Fruit fly (Drosophila melanogaster) whole organism, embryonic: ENCODE measurements around the gene htk.
A peak's percentile ranks its signal among the peaks of the same experiment; 100 is the strongest.

ENCODE experiments used
- CG10654 ChIP-seq: fragments of 200-800 bp; sonication (Bioruptor generic); optimal IDR thresholded peaks from 2 replicates; lab custom pipeline; 2016; ENCODE audit warnings: missing biosample characterization, missing genetic modification characterization
- CG10979 ChIP-seq: fragments of 200-800 bp; sonication (Bioruptor generic); optimal IDR thresholded peaks from 2 replicates; lab custom pipeline; 2018; ENCODE audit warnings: missing biosample characterization, mild to moderate bottlenecking, missing genetic modification characterization, moderate library complexity
- CG11504 ChIP-seq: fragments of 200-800 bp; sonication (Bioruptor generic); optimal IDR thresholded peaks from 3 replicates; lab custom pipeline; 2019; ENCODE audit warnings: missing biosample characterization, mild to moderate bottlenecking, missing genetic modification characterization, moderate library complexity
- CG12659 ChIP-seq: fragments of 200-800 bp; sonication (Bioruptor generic); optimal IDR thresholded peaks from 3 replicates; lab custom pipeline; 2017; ENCODE audit warnings: mild to moderate bottlenecking, missing biosample characterization, missing genetic modification reagents, missing genetic modification characterization
- CG14710 ChIP-seq: fragments of 200-800 bp; sonication (Bioruptor generic); optimal IDR thresholded peaks from 3 replicates; lab custom pipeline; 2019; ENCODE audit warnings: missing biosample characterization, mild to moderate bottlenecking, missing genetic modification characterization, moderate library complexity
- CG15601 ChIP-seq: fragments of 200-800 bp; sonication (Bioruptor generic); optimal IDR thresholded peaks from 3 replicates; lab custom pipeline; 2019; ENCODE audit warnings: missing biosample characterization, mild to moderate bottlenecking, missing genetic modification characterization, moderate library complexity
- CG17361 ChIP-seq: fragments of 200-800 bp; sonication (Bioruptor generic); IDR thresholded peaks from 3 replicates; pipeline ENCODE4 v1.3.6; 2022; ENCODE audit warnings: missing biosample characterization, missing genetic modification characterization
- CG1832 ChIP-seq: fragments of 200-800 bp; sonication (Bioruptor generic); optimal IDR thresholded peaks from 2 replicates; lab custom pipeline; 2017; ENCODE audit warnings: missing biosample characterization, mild to moderate bottlenecking, missing genetic modification characterization, inconsistent platforms
- CG2120 ChIP-seq: fragments of 200-800 bp; sonication (Bioruptor generic); optimal IDR thresholded peaks from 3 replicates; lab custom pipeline; 2016; ENCODE audit warnings: missing biosample characterization, missing genetic modification characterization
- CG2199 ChIP-seq: fragments of 200-800 bp; sonication (Bioruptor generic); IDR thresholded peaks from 3 replicates; pipeline ENCODE4 v1.3.6; 2022; ENCODE audit warnings: missing biosample characterization, missing genetic modification characterization
- CG34224 ChIP-seq: fragments of 200-800 bp; sonication (Bioruptor generic); IDR thresholded peaks from 3 replicates; pipeline ENCODE4 v1.3.6; 2022; ENCODE audit warnings: missing biosample characterization, missing genetic modification characterization; ENCODE audit not compliant: partially characterized antibody
- CG43689 ChIP-seq: fragments of 200-800 bp; sonication (Bioruptor generic); IDR thresholded peaks from 2 replicates; pipeline ENCODE4 v1.3.6; 2022; ENCODE audit warnings: missing biosample characterization, missing genetic modification characterization
- CG4707 ChIP-seq: fragments of 200-800 bp; sonication (Bioruptor generic); optimal IDR thresholded peaks from 2 replicates; lab custom pipeline; 2018; ENCODE audit warnings: missing biosample characterization, mild to moderate bottlenecking, missing genetic modification characterization, moderate library complexity
- CG7745 ChIP-seq: fragments of 200-800 bp; sonication (Bioruptor generic); optimal IDR thresholded peaks from 2 replicates; lab custom pipeline; 2018; ENCODE audit warnings: missing biosample characterization, mild to moderate bottlenecking, missing genetic modification characterization, moderate library complexity
- CTCF ChIP-seq: fragments of 200-800 bp; sonication (Bioruptor generic); optimal IDR thresholded peaks from 2 replicates; lab custom pipeline; 2017; ENCODE audit warnings: missing biosample characterization, mild to moderate bottlenecking, missing genetic modification characterization, moderate library complexity
- Chrac-16 ChIP-seq: fragments of 200-800 bp; sonication (Bioruptor generic); optimal IDR thresholded peaks from 3 replicates; lab custom pipeline; 2016; ENCODE audit warnings: missing biosample characterization, missing genetic modification characterization
- Dfd ChIP-seq, 2 experiments: fragments of >200 bp; optimal IDR thresholded peaks; 2 replicates each; lab custom pipeline; 2017; ENCODE audit warnings: missing biosample characterization in 2 of 2, missing genetic modification characterization in 2 of 2
- Dll ChIP-seq: fragments of 200-800 bp; sonication (Bioruptor generic); IDR thresholded peaks from 4 replicates; pipeline ENCODE4 v1.3.6; 2022; ENCODE audit warnings: missing biosample characterization, missing genetic modification characterization; ENCODE audit not compliant: partially characterized antibody
- ERR ChIP-seq: fragments of 200-800 bp; sonication (Bioruptor generic); optimal IDR thresholded peaks from 2 replicates; lab custom pipeline; 2016; ENCODE audit warnings: missing biosample characterization, missing genetic modification characterization
- Gsc ChIP-seq: fragments of 200-800 bp; sonication (Bioruptor generic); IDR thresholded peaks from 2 replicates; pipeline ENCODE4 v1.3.6; 2022; ENCODE audit warnings: missing biosample characterization, missing genetic modification characterization
- HLH4C ChIP-seq: fragments of 200-800 bp; sonication (Bioruptor generic); IDR thresholded peaks from 3 replicates; pipeline ENCODE4 v1.3.6; 2022; ENCODE audit warnings: missing biosample characterization, missing genetic modification characterization; ENCODE audit not compliant: partially characterized antibody
- HLHmδ ChIP-seq: fragments of 200-800 bp; sonication (Bioruptor generic); optimal IDR thresholded peaks from 2 replicates; lab custom pipeline; 2018; ENCODE audit warnings: missing biosample characterization, mild to moderate bottlenecking, missing genetic modification characterization, moderate library complexity
- HmgZ ChIP-seq: fragments of 200-800 bp; sonication (Bioruptor generic); optimal IDR thresholded peaks from 2 replicates; lab custom pipeline; 2018; ENCODE audit warnings: missing biosample characterization, mild to moderate bottlenecking, missing genetic modification characterization
- Hr39 ChIP-seq: fragments of >200 bp; optimal IDR thresholded peaks from 2 replicates; lab custom pipeline; 2017
- Lhr ChIP-seq: fragments of 200-800 bp; sonication (Bioruptor generic); optimal IDR thresholded peaks from 3 replicates; lab custom pipeline; 2017; ENCODE audit warnings: mild to moderate bottlenecking, missing biosample characterization, missing genetic modification reagents, missing genetic modification characterization
- Mad ChIP-seq: fragments of 200-800 bp; sonication (Bioruptor generic); optimal IDR thresholded peaks from 2 replicates; lab custom pipeline; 2016; ENCODE audit warnings: missing biosample characterization, missing genetic modification characterization
- Med ChIP-seq: fragments of 200-800 bp; sonication (Bioruptor generic); peaks from one replicate; lab custom pipeline; 2016; ENCODE audit warnings: missing biosample characterization, missing genetic modification characterization, mild to moderate bottlenecking, inconsistent platforms, moderate library complexity
- Mes4 ChIP-seq: fragments of 200-800 bp; sonication (Bioruptor generic); optimal IDR thresholded peaks from 2 replicates; lab custom pipeline; 2016; ENCODE audit warnings: missing biosample characterization, missing genetic modification characterization
- NK7.1 ChIP-seq: fragments of 200-800 bp; sonication (Bioruptor generic); optimal IDR thresholded peaks from 3 replicates; lab custom pipeline; 2016; ENCODE audit warnings: missing biosample characterization, missing genetic modification characterization
- YL-1 ChIP-seq: fragments of 200-800 bp; sonication (Bioruptor generic); optimal IDR thresholded peaks from 3 replicates; lab custom pipeline; 2017; ENCODE audit warnings: missing biosample characterization, mild to moderate bottlenecking, missing genetic modification characterization
- ase ChIP-seq: fragments of 200-800 bp; sonication (Bioruptor generic); IDR thresholded peaks from 3 replicates; pipeline ENCODE4 v1.3.6; 2022; ENCODE audit warnings: missing biosample characterization, missing genetic modification characterization
- corto ChIP-seq: fragments of 200-800 bp; sonication (Bioruptor generic); optimal IDR thresholded peaks from 2 replicates; lab custom pipeline; 2016; ENCODE audit warnings: missing biosample characterization, mild to moderate bottlenecking, missing genetic modification characterization, moderate library complexity
- dimm ChIP-seq: fragments of 200-800 bp; sonication (Bioruptor generic); IDR thresholded peaks from 2 replicates; pipeline ENCODE4 v1.3.6; 2022; ENCODE audit warnings: missing biosample characterization, missing genetic modification characterization
- emc ChIP-seq: fragments of 200-800 bp; sonication (Bioruptor generic); optimal IDR thresholded peaks from 2 replicates; lab custom pipeline; 2016; ENCODE audit warnings: missing biosample characterization, missing genetic modification characterization
- fu2 ChIP-seq: fragments of 200-800 bp; sonication (Bioruptor generic); optimal IDR thresholded peaks from 2 replicates; lab custom pipeline; 2016; ENCODE audit warnings: missing biosample characterization, missing genetic modification characterization
- gem ChIP-seq: fragments of 200-800 bp; sonication (Bioruptor generic); optimal IDR thresholded peaks from 2 replicates; lab custom pipeline; 2019; ENCODE audit warnings: missing biosample characterization, mild to moderate bottlenecking, missing genetic modification characterization, moderate library complexity
- ham ChIP-seq: fragments of 200-800 bp; sonication (Bioruptor generic); IDR thresholded peaks from 2 replicates; pipeline ENCODE4 v1.3.6; 2022; ENCODE audit warnings: missing biosample characterization, missing genetic modification characterization
- mam ChIP-seq: fragments of 200-800 bp; sonication (Bioruptor generic); optimal IDR thresholded peaks from 3 replicates; lab custom pipeline; 2016; ENCODE audit warnings: missing biosample characterization, missing genetic modification characterization
- oc ChIP-seq: fragments of 200-800 bp; sonication (Bioruptor generic); optimal IDR thresholded peaks from 2 replicates; lab custom pipeline; 2018; ENCODE audit warnings: missing biosample characterization, mild to moderate bottlenecking, missing genetic modification characterization, moderate library complexity
- prd ChIP-seq, 3 experiments: fragments of >200 bp in 2 of 3; fragments of 200-800 bp in 1 of 3; sonication (Bioruptor generic) in 1 of 3; optimal IDR thresholded peaks in 2 of 3; IDR thresholded peaks in 1 of 3; 2 replicates in 2 of 3; 3 replicates in 1 of 3; pipeline versions ENCODE4 v1.3.6 to Lab custom; 2017 to 2022; ENCODE audit warnings: missing biosample characterization in 1 of 3, missing genetic modification characterization in 1 of 3
- scrt ChIP-seq: fragments of 200-800 bp; sonication (Bioruptor generic); optimal IDR thresholded peaks from 2 replicates; lab custom pipeline; 2018; ENCODE audit warnings: missing biosample characterization, mild to moderate bottlenecking, missing genetic modification characterization, moderate library complexity
- sd ChIP-seq: fragments of 200-800 bp; sonication (Bioruptor generic); optimal IDR thresholded peaks from 3 replicates; lab custom pipeline; 2018; ENCODE audit warnings: missing biosample characterization, mild to moderate bottlenecking, missing genetic modification characterization, moderate library complexity
- sens ChIP-seq: fragments of 200-800 bp; sonication (Bioruptor generic); peaks from one replicate; lab custom pipeline; 2016; ENCODE audit warnings: missing biosample characterization, missing genetic modification characterization
- tll ChIP-seq, 2 experiments: fragments of 200-800 bp in 1 of 2; fragments of >200 bp in 1 of 2; sonication (Bioruptor generic) in 1 of 2; optimal IDR thresholded peaks; 2 replicates each; lab custom pipeline; 2017 to 2019; ENCODE audit warnings: missing biosample characterization in 2 of 2, missing genetic modification characterization in 2 of 2, mild to moderate bottlenecking in 1 of 2, moderate library complexity in 1 of 2
- trem ChIP-seq: fragments of 200-800 bp; optimal IDR thresholded peaks from 3 replicates; lab custom pipeline; 2019; ENCODE audit warnings: missing biosample characterization, mild to moderate bottlenecking, missing genetic modification characterization, moderate library complexity
- trh ChIP-seq: fragments of 200-800 bp; sonication (Bioruptor generic); optimal IDR thresholded peaks from 2 replicates; lab custom pipeline; 2016; ENCODE audit warnings: missing biosample characterization, missing genetic modification characterization
- unpg ChIP-seq: fragments of 200-800 bp; sonication (Bioruptor generic); optimal IDR thresholded peaks from 3 replicates; lab custom pipeline; 2018; ENCODE audit warnings: missing biosample characterization, mild to moderate bottlenecking, missing genetic modification characterization, moderate library complexity
- zf30C ChIP-seq: fragments of 200-800 bp; sonication (Bioruptor generic); optimal IDR thresholded peaks from 3 replicates; lab custom pipeline; 2018; ENCODE audit warnings: missing biosample characterization, mild to moderate bottlenecking, missing genetic modification characterization

Gene htk

dm6 chrX:18837046-18837445 lies 6.4 kb upstream of the htk start (continued):
- TF ChIP-seq CG34224 (GFP tag; lab: Robert Waterston, UW) (no peak), Chrac-16 (GFP tag; lab: Kevin White, UChicago) (peak; percentile 28), NK7.1 (GFP tag; lab: Kevin White, UChicago) (no peak), CG43689 (0 out of 2 replicates have a peak, but pooled peaks have one; percentile 13), Gsc (GFP tag; lab: Robert Waterston, UW) (no peak), emc (GFP tag; lab: Kevin White, UChicago) (no peak), scrt (GFP tag; lab: Kevin White, UChicago) (no peak), Hr39 (no peak), YL-1 (GFP tag; lab: Kevin White, UChicago) (no peak), Dfd (GFP tag; optimal IDR thresholded peaks at IDR 0.05; lab: Kevin White, UChicago) (no peak), Mes4 (GFP tag; lab: Kevin White, UChicago) (peak; percentile 18)

DNA sequence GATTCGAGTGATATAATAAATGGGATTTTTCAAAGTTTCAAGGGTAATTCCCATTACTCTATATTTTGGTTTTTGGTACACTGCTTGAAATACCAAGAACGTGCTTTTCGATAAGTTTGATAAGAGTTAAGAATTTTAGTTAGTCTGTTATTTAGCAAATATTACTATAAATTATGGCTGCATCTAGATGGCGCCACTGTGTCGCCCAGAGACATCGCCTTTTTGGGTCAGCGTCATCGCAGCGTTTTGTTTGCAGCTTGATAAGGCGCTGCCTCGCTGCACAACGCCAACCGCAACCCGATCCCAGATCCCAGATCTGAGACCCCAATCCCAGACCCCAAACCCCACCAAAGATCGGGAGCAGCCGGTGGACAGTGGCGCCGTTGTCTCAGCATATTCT lies 5.0 kb upstream of the htk start:
- TF ChIP-seq CTCF = peak; percentile 87
- TF ChIP-seq CG2199 = 0 out of 3 replicates have a peak, but pooled peaks have one; percentile 35
- peak; percentile 57 for TF ChIP-seq Med (GFP tag; lab: Kevin White, UChicago)
- no peak for TF ChIP-seq trh (GFP tag; lab: Kevin White, UChicago)
- no peak for TF ChIP-seq HmgZ (tag; lab: Kevin White, UChicago)
- no peak for TF ChIP-seq ham (GFP tag; lab: Robert Waterston, UW)
- no peak for TF ChIP-seq fu2 (GFP tag; lab: Kevin White, UChicago)
- no peak for TF ChIP-seq prd (optimal IDR thresholded peaks at IDR 0.05; lab: Kevin White, UChicago)
- TF ChIP-seq prd (GFP tag; IDR thresholded peaks at IDR 0.05; lab: Robert Waterston, UW) = no peak

dm6 chrX:18838929-18839576 lies 4.4 kb upstream of the htk start:
- peak; percentile 17 for TF ChIP-seq CG4707 (GFP tag; lab: Kevin White, UChicago)
- no peak for TF ChIP-seq tll (GFP tag; optimal IDR thresholded peaks at IDR 0.05; lab: Kevin White, UChicago)
- TF ChIP-seq CG7745 = no peak
- no peak for TF ChIP-seq CG2120 (GFP tag; lab: Kevin White, UChicago)
- no peak for TF ChIP-seq CG10654
- no peak for TF ChIP-seq sd
- peak; percentile 9 for TF ChIP-seq gem (tag; lab: Kevin White, UChicago)
- TF ChIP-seq CG14710 (tag; lab: Kevin White, UChicago) = no peak
- no peak for TF ChIP-seq unpg (GFP tag; lab: Kevin White, UChicago)
- TF ChIP-seq HLHmδ (GFP tag; lab: Kevin White, UChicago) = no peak
- no peak for TF ChIP-seq corto (GFP tag; lab: Kevin White, UChicago)
- peak; percentile 25 for TF ChIP-seq CG11504
- TF ChIP-seq ERR (GFP tag; lab: Kevin White, UChicago) = no peak
- no peak for TF ChIP-seq oc (tag; lab: Kevin White, UChicago)
- TF ChIP-seq mam (GFP tag; lab: Kevin White, UChicago) = no peak
- TF ChIP-seq CG12659 (GFP tag; lab: Kevin White, UChicago) = no peak
- no peak for TF ChIP-seq CG10979 (tag; lab: Kevin White, UChicago)
- no peak for TF ChIP-seq Lhr
- no peak for TF ChIP-seq ase (GFP tag; lab: Robert Waterston, UW)
- TF ChIP-seq Mad (GFP tag; lab: Kevin White, UChicago) = no peak
- no peak for TF ChIP-seq dimm (GFP tag; lab: Robert Waterston, UW)
- TF ChIP-seq sens (GFP tag; lab: Kevin White, UChicago) = peak; percentile 61
- no peak for TF ChIP-seq Dll
- no peak for TF ChIP-seq zf30C
- no peak for TF ChIP-seq HLH4C (GFP tag; lab: Robert Waterston, UW)
- TF ChIP-seq CG17361 = peak; percentile 35; the same call in 1 of the 3 replicates
- TF ChIP-seq trem (tag; lab: Kevin White, UChicago) = no peak
- TF ChIP-seq CG15601 (tag; lab: Kevin White, UChicago) = peak; percentile 50
- no peak for TF ChIP-seq CG1832 (GFP tag; lab: Kevin White, UChicago)
